Worm (Caenorhabditis elegans) whole organism, midembryonic: ENCODE data around the gene Y62H9A.8.

Experiments used
- T22C8.4 ChIP-seq: fragments of 200-800 bp; sonication (Bioruptor generic); IDR thresholded peaks from 2 replicates; pipeline ENCODE4 v1.3.6; 2022; ENCODE audit warnings: missing genetic modification characterization, missing compliant biosample characterization
- cog-1 ChIP-seq: sonication (generic microtip); optimal IDR thresholded peaks from 2 replicates; lab custom pipeline; 2016; ENCODE audit warnings: missing genetic modification characterization, missing compliant biosample characterization
- ztf-23 ChIP-seq: fragments of 200-800 bp; sonication (Bioruptor generic); IDR thresholded peaks from 2 replicates; pipeline ENCODE4 v1.3.6; 2022; ENCODE audit warnings: missing genetic modification reagents, missing genetic modification characterization, missing compliant biosample characterization
- ztf-29 ChIP-seq: fragments of 200-800 bp; sonication (Bioruptor generic); IDR thresholded peaks from 2 replicates; pipeline ENCODE4 v1.3.6; 2022; ENCODE audit warnings: missing genetic modification reagents, missing genetic modification characterization, missing compliant biosample characterization

ce11 chrX:11854903-11855302 is 37.3 kb downstream of the Y62H9A.8 start, which contains the start of gene F54F7.8:
- TF ChIP-seq T22C8.4 (GFP tag; lab: Robert Waterston, UW) = no peak
- no peak for TF ChIP-seq cog-1
- TF ChIP-seq ztf-29 (GFP tag; lab: Robert Waterston, UW) = no peak
- TF ChIP-seq ztf-23 (GFP tag; lab: Robert Waterston, UW) = no peak
